Fruit fly (Drosophila melanogaster) whole organism, prepupa: ENCODE data around the gene Vm32E.

Experiments
- CG1621 ChIP-seq: fragments of 200-800 bp; sonication (Bioruptor generic); optimal IDR thresholded peaks from 3 replicates; lab custom pipeline; 2018; ENCODE audit warnings: missing biosample characterization, mild to moderate bottlenecking, missing genetic modification characterization
- Hr39 ChIP-seq: fragments of 200-800 bp; sonication (Bioruptor generic); optimal IDR thresholded peaks from 2 replicates; lab custom pipeline; 2016; ENCODE audit warnings: missing biosample characterization, missing genetic modification characterization
- Hr4 ChIP-seq: fragments of 200-800 bp; sonication (Bioruptor generic); optimal IDR thresholded peaks from 3 replicates; lab custom pipeline; 2016; ENCODE audit warnings: missing biosample characterization, missing genetic modification characterization
- topi ChIP-seq: fragments of 200-800 bp; sonication (Bioruptor generic); optimal IDR thresholded peaks from 3 replicates; lab custom pipeline; 2016; ENCODE audit warnings: missing biosample characterization, missing genetic modification characterization

- TF ChIP-seq Hr4 = no peak
- no peak for TF ChIP-seq Hr39 (GFP tag; lab: Kevin White, UChicago)
- TF ChIP-seq topi (GFP tag; lab: Kevin White, UChicago) = no peak
- no peak for TF ChIP-seq CG1621
Observed at dm6 chr2L:11206604-11207238, 35.3 kb upstream of the Vm32E start.
